Worm (Caenorhabditis elegans): ENCODE measurements around the gene glt-6.

DNA sequence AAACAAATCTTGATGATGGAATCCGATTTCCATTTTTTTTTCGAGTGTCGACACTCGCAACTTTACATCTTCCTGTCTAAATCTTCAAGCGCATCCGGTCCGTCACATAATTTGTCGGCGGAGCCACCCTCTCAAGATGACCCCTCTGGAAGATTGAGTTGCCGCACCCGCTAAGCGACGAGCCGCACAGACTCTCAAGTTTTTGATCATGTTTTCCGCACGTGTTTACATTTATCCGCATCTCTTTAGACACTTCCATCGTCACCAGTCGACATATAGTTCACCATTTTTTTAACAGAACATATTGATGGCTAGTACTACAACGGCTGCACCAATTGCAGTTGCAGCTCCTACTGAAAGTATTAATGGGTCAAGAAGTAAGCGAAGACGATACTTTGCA, 12.0 kb upstream of the glt-6 start, which contains the start of gene F55G1.1:
- no peak for TF ChIP-seq pes-1 (GFP tag; IDR thresholded peaks at IDR 0.05)
- TF ChIP-seq ama-1 (optimal IDR thresholded peaks at IDR 0.05): no peak
- no peak for TF ChIP-seq flt-1 (GFP tag; IDR thresholded peaks at IDR 0.05)
- no peak for TF ChIP-seq B0310.2 (tag; optimal IDR thresholded peaks at IDR 0.05)
- no peak for TF ChIP-seq tbx-37 (GFP tag; conservative IDR thresholded peaks at IDR 0.05)
- no peak for TF ChIP-seq scrt-1 (GFP tag; IDR thresholded peaks at IDR 0.05)
- no peak for TF ChIP-seq sea-1 (GFP tag; conservative IDR thresholded peaks at IDR 0.05)
- no peak for TF ChIP-seq ceh-36 (tag; optimal IDR thresholded peaks at IDR 0.05)
- TF ChIP-seq hmg-4 (GFP tag; optimal IDR thresholded peaks at IDR 0.05): no peak
- no peak for TF ChIP-seq ets-7 (tag; optimal IDR thresholded peaks at IDR 0.05)
- TF ChIP-seq ceh-13 (GFP tag; optimal IDR thresholded peaks at IDR 0.05): no peak
- no peak for TF ChIP-seq tbx-11 (GFP tag; IDR thresholded peaks at IDR 0.05)
- no peak for TF ChIP-seq F13C5.2 (tag; optimal IDR thresholded peaks at IDR 0.05)

Data from whole organism, early embryonic.